Fruit fly (Drosophila melanogaster) whole organism, wandering third instar larva: Measurements from ENCODE around the gene Best3.

ENCODE experiments used
- Abd-B ChIP-seq: fragments of >200 bp; optimal IDR thresholded peaks from 2 replicates; lab custom pipeline; 2017; ENCODE audit warnings: missing biosample characterization, missing genetic modification characterization
- CG32264 ChIP-seq: fragments of 200-800 bp; sonication (Bioruptor generic); optimal IDR thresholded peaks from 2 replicates; lab custom pipeline; 2016; ENCODE audit warnings: missing biosample characterization, missing genetic modification characterization
- CG9705 ChIP-seq: fragments of 200-800 bp; sonication (Bioruptor generic); optimal IDR thresholded peaks from 2 replicates; lab custom pipeline; 2018; ENCODE audit warnings: missing biosample characterization, mild to moderate bottlenecking, missing genetic modification characterization
- CrebA ChIP-seq: fragments of 200-800 bp; sonication (Bioruptor generic); optimal IDR thresholded peaks from 2 replicates; lab custom pipeline; 2016; ENCODE audit warnings: missing biosample characterization, mild to moderate bottlenecking, missing genetic modification characterization, borderline replicate concordance
- Dfd ChIP-seq: fragments of >200 bp; optimal IDR thresholded peaks from 2 replicates; lab custom pipeline; 2017; ENCODE audit warnings: missing biosample characterization, missing genetic modification characterization
- Dif ChIP-seq: fragments of 200-275, 200-300 bp; sonication (Bioruptor generic); optimal IDR thresholded peaks from 2 replicates; lab custom pipeline; 2018; ENCODE audit warnings: missing biosample characterization, missing genetic modification characterization; ENCODE audit not compliant: partially characterized antibody
- GATAd ChIP-seq: sonication (Bioruptor generic); optimal IDR thresholded peaks from 2 replicates; lab custom pipeline; 2016; ENCODE audit warnings: missing biosample characterization, missing genetic modification characterization
- HLH106 ChIP-seq: fragments of 200-800 bp; optimal IDR thresholded peaks from 3 replicates; lab custom pipeline; 2019; ENCODE audit warnings: missing biosample characterization, mild to moderate bottlenecking, missing genetic modification characterization, moderate library complexity
- Hnf4 ChIP-seq: fragments of 200-800 bp; sonication (Bioruptor generic); optimal IDR thresholded peaks from 2 replicates; lab custom pipeline; 2016; ENCODE audit warnings: missing biosample characterization, mild to moderate bottlenecking, missing genetic modification characterization
- Hr78 ChIP-seq: fragments of >200 bp; optimal IDR thresholded peaks from 2 replicates; lab custom pipeline; 2017; ENCODE audit warnings: missing biosample characterization, missing genetic modification characterization
- Hr83 ChIP-seq: fragments of 200-300 bp; sonication (Bioruptor generic); optimal IDR thresholded peaks from 2 replicates; lab custom pipeline; 2016; ENCODE audit warnings: missing biosample characterization, mild to moderate bottlenecking, missing genetic modification characterization, moderate library complexity; ENCODE audit not compliant: poor library complexity, severe bottlenecking
- Jra ChIP-seq: sonication (Bioruptor generic); optimal IDR thresholded peaks from 2 replicates; lab custom pipeline; 2016; ENCODE audit warnings: missing biosample characterization, missing genetic modification characterization
- Mio ChIP-seq: sonication (Bioruptor generic); optimal IDR thresholded peaks from 2 replicates; lab custom pipeline; 2016; ENCODE audit warnings: missing biosample characterization, missing genetic modification characterization
- Myc ChIP-seq: fragments of >200 bp; optimal IDR thresholded peaks from 2 replicates; lab custom pipeline; 2017
- N ChIP-seq: fragments of >200 bp; optimal IDR thresholded peaks from 2 replicates; lab custom pipeline; 2018; ENCODE audit warnings: missing biosample characterization, missing external identifiers, missing genetic modification characterization
- OdsH ChIP-seq: fragments of 200-800 bp; sonication (Bioruptor generic); optimal IDR thresholded peaks from 2 replicates; lab custom pipeline; 2016; ENCODE audit warnings: missing biosample characterization, mild to moderate bottlenecking, missing genetic modification characterization
- Rel ChIP-seq, 2 experiments: fragments of 200-800 bp; sonication (Bioruptor generic) in 1 of 2; optimal IDR thresholded peaks; 2 replicates in 1 of 2; 3 replicates in 1 of 2; lab custom pipeline; 2016 to 2019; ENCODE audit warnings: mild to moderate bottlenecking in 2 of 2, missing biosample characterization in 2 of 2, missing genetic modification characterization in 2 of 2, moderate library complexity in 1 of 2
- Sp1 ChIP-seq: fragments of 200-800 bp; sonication (Bioruptor generic); optimal IDR thresholded peaks from 3 replicates; lab custom pipeline; 2019; ENCODE audit warnings: missing biosample characterization, mild to moderate bottlenecking, missing genetic modification characterization, moderate library complexity
- Vsx2 ChIP-seq: fragments of 200-300, 225-300 bp; sonication (Bioruptor generic); optimal IDR thresholded peaks from 2 replicates; lab custom pipeline; 2018; ENCODE audit warnings: missing biosample characterization, missing genetic modification characterization; ENCODE audit not compliant: partially characterized antibody
- br ChIP-seq: fragments of 200-800 bp; sonication (Bioruptor generic); optimal IDR thresholded peaks from 2 replicates; lab custom pipeline; 2016; ENCODE audit warnings: missing biosample characterization, missing genetic modification characterization
- brk ChIP-seq: fragments of 200-800 bp; sonication (Bioruptor generic); optimal IDR thresholded peaks from 2 replicates; lab custom pipeline; 2016; ENCODE audit warnings: missing biosample characterization, mild to moderate bottlenecking, missing genetic modification characterization
- dl ChIP-seq, 2 experiments: fragments of 175-275, 200-275 bp in 1 of 2; fragments of 200-275 bp in 1 of 2; sonication (Bioruptor generic); optimal IDR thresholded peaks; lab custom pipeline; 2018; ENCODE audit warnings: mild to moderate bottlenecking in 2 of 2, missing biosample characterization in 2 of 2, missing genetic modification characterization in 2 of 2, moderate library complexity in 2 of 2; ENCODE audit not compliant: partially characterized antibody in 2 of 2, insufficient read depth in 1 of 2
- dmrt93B ChIP-seq: fragments of 200-800 bp; sonication (Bioruptor generic); optimal IDR thresholded peaks from 2 replicates; lab custom pipeline; 2018; ENCODE audit warnings: missing biosample characterization, mild to moderate bottlenecking, missing genetic modification characterization
- dsf ChIP-seq: sonication (Bioruptor generic); optimal IDR thresholded peaks from 2 replicates; lab custom pipeline; 2016; ENCODE audit warnings: missing biosample characterization, missing genetic modification characterization, borderline replicate concordance
- ey ChIP-seq: fragments of 200-800 bp; sonication (Bioruptor generic); optimal IDR thresholded peaks from 2 replicates; lab custom pipeline; 2016; ENCODE audit warnings: missing biosample characterization, missing genetic modification characterization
- foxo ChIP-seq, 2 experiments: fragments of 200-800 bp; sonication (Bioruptor generic); optimal IDR thresholded peaks; 2 replicates in 1 of 2; 3 replicates in 1 of 2; lab custom pipeline; 2016 to 2017; ENCODE audit warnings: missing biosample characterization in 2 of 2, missing genetic modification characterization in 2 of 2
- fru ChIP-seq: fragments of 200-800 bp; sonication (Bioruptor generic); optimal IDR thresholded peaks from 3 replicates; lab custom pipeline; 2016; ENCODE audit warnings: missing biosample characterization, mild to moderate bottlenecking, missing genetic modification characterization
- h ChIP-seq: fragments of 200-800 bp; sonication (Bioruptor generic); optimal IDR thresholded peaks from 3 replicates; lab custom pipeline; 2016; ENCODE audit warnings: missing biosample characterization, mild to moderate bottlenecking, missing genetic modification characterization
- jim ChIP-seq: fragments of 175-275, 200-325 bp; sonication (Bioruptor generic); optimal IDR thresholded peaks from 2 replicates; lab custom pipeline; 2016; ENCODE audit warnings: missing biosample characterization, mild to moderate bottlenecking, missing genetic modification characterization
- lola ChIP-seq: fragments of >200 bp; optimal IDR thresholded peaks from 2 replicates; lab custom pipeline; 2017; ENCODE audit warnings: missing biosample characterization, missing genetic modification characterization
- pan ChIP-seq: fragments of >200 bp; optimal IDR thresholded peaks from 2 replicates; lab custom pipeline; 2017
- psq ChIP-seq: fragments of 200-800 bp; sonication (Bioruptor generic); optimal IDR thresholded peaks from 3 replicates; lab custom pipeline; 2017; ENCODE audit warnings: missing biosample characterization, mild to moderate bottlenecking, missing genetic modification characterization, moderate library complexity
- rgr ChIP-seq: fragments of 200-800 bp; sonication (Bioruptor generic); optimal IDR thresholded peaks from 3 replicates; lab custom pipeline; 2016; ENCODE audit warnings: missing biosample characterization, mild to moderate bottlenecking, missing genetic modification characterization
- sage ChIP-seq: fragments of 200-800 bp; sonication (Bioruptor generic); optimal IDR thresholded peaks from 2 replicates; lab custom pipeline; 2016; ENCODE audit warnings: missing biosample characterization, mild to moderate bottlenecking, missing genetic modification characterization
- sv ChIP-seq: fragments of 200-800 bp; sonication (Bioruptor generic); optimal IDR thresholded peaks from 3 replicates; lab custom pipeline; 2016; ENCODE audit warnings: missing biosample characterization, missing genetic modification characterization
- tai ChIP-seq: sonication (Bioruptor generic); optimal IDR thresholded peaks from 2 replicates; lab custom pipeline; 2016; ENCODE audit warnings: missing biosample characterization, missing genetic modification characterization
- usp ChIP-seq: fragments of >200 bp; optimal IDR thresholded peaks from 2 replicates; lab custom pipeline; 2017; ENCODE audit warnings: missing biosample characterization, missing genetic modification characterization
- woc ChIP-seq: sonication (Bioruptor generic); optimal IDR thresholded peaks from 2 replicates; lab custom pipeline; 2016; ENCODE audit warnings: missing biosample characterization, mild to moderate bottlenecking, missing genetic modification characterization

Best3 gene

DNA sequence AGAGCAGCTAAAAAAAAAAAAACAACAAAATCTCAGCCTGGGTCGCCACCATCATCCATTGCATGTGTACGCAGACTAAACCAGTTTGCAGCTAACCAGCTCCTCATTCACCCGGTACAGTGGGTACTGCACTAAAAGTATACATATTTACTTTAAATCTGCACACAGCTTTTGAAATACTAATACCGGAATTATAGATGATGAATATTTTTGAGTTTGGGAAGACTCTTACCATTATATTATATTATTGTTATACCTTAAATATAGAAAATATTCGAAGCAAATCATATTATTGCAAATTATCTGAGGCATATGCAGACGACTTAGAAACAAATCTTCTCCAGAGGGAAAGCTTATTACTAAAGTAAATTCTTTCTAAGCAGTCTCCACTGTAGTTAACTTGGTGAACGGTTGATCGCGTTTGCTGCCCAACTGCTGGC, 41.5 kb downstream of the Best3 start:
- TF ChIP-seq CrebA (peak; percentile 35), pan (lab: Kevin White, UChicago) (no peak), Mio (GFP tag; lab: Kevin White, UChicago) (no peak), brk (peak; percentile 66), Hr83 (GFP tag; lab: Kevin White, UChicago) (peak; percentile 17), woc (GFP tag; lab: Kevin White, UChicago) (peak; percentile 55), Hr78 (GFP tag; lab: Kevin White, UChicago) (no peak), Dfd (GFP tag; lab: Kevin White, UChicago) (no peak), foxo (GFP tag; optimal IDR thresholded peaks at IDR 0.05; lab: Kevin White, UChicago) (peak in 1 of 2 experiments; percentile 80), Rel (GFP tag; optimal IDR thresholded peaks at IDR 0.05; lab: Kevin White, UChicago) (peak; percentile 68), Rel (tag; optimal IDR thresholded peaks at IDR 0.05; lab: Kevin White, UChicago) (peak; percentile 25), dsf (GFP tag; lab: Kevin White, UChicago) (peak; percentile 25), h (peak; percentile 75), Vsx2 (GFP tag; lab: Kevin White, UChicago) (no peak), N (GFP tag; lab: Kevin White, UChicago) (no peak), Myc (no peak), tai (GFP tag; lab: Kevin White, UChicago) (peak; percentile 60), br (peak; percentile 58), dl (GFP tag; optimal IDR thresholded peaks at IDR 0.05; lab: Kevin White, UChicago; ENCODE audit: insufficient read depth in 1 of 2, partially characterized antibody in 2 of 2) (no peak), Sp1 (peak; percentile 95), Jra (GFP tag; lab: Kevin White, UChicago) (peak; percentile 3), CG9705 (GFP tag; lab: Kevin White, UChicago) (peak; percentile 92), Dif (GFP tag; lab: Kevin White, UChicago) (no peak), usp (GFP tag; lab: Kevin White, UChicago) (no peak), lola (no peak), GATAd (GFP tag; lab: Kevin White, UChicago) (no peak), rgr (GFP tag; lab: Kevin White, UChicago) (peak; percentile 84), HLH106 (tag; lab: Kevin White, UChicago) (peak; percentile 94), OdsH (GFP tag; lab: Kevin White, UChicago) (peak; percentile 88), ey (GFP tag; lab: Kevin White, UChicago) (peak; percentile 71), dmrt93B (GFP tag; lab: Kevin White, UChicago) (peak; percentile 88), psq (GFP tag; lab: Kevin White, UChicago) (peak; percentile 72), Abd-B (GFP tag; lab: Kevin White, UChicago) (no peak), CG32264 (GFP tag; lab: Kevin White, UChicago) (no peak), Hnf4 (GFP tag; lab: Kevin White, UChicago) (peak; percentile 63), sage (GFP tag; lab: Kevin White, UChicago) (peak; percentile 49), fru (GFP tag; lab: Kevin White, UChicago) (peak; percentile 96), jim (GFP tag; lab: Kevin White, UChicago) (peak; percentile 47), sv (GFP tag; lab: Kevin White, UChicago) (peak; percentile 8)

DNA sequence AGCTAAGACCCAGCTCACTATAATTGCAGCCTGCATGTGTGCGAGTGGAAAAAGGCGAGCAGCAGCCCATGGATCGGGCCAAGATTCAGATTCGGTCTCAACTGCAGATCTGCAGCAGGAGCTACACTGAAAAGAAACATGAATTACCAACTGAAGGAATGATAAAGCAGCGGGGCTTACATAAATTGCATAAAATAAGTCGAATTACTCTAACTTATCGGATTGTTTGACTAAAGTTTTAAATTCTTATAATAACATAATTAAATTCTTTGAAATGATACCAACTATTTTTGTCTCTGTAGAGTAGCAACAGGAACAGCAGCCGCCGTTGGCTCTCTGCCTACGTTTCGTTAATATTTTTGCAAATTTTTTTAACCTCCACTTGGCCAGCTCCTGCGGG, 42.0 kb downstream of the Best3 start:
- peak; percentile 96 for TF ChIP-seq CG9705 (GFP tag; lab: Kevin White, UChicago)
- no peak for TF ChIP-seq lola
- peak; percentile 66 for TF ChIP-seq GATAd (GFP tag; lab: Kevin White, UChicago)
- peak; percentile 92 for TF ChIP-seq fru (GFP tag; lab: Kevin White, UChicago)
- peak; percentile 97 for TF ChIP-seq ey (GFP tag; lab: Kevin White, UChicago)
- TF ChIP-seq h = peak; percentile 96
- peak; percentile 96 for TF ChIP-seq Rel (GFP tag; optimal IDR thresholded peaks at IDR 0.05; lab: Kevin White, UChicago)
- TF ChIP-seq Rel (tag; optimal IDR thresholded peaks at IDR 0.05; lab: Kevin White, UChicago) = peak; percentile 53
- no peak for TF ChIP-seq Dfd (GFP tag; lab: Kevin White, UChicago)
- TF ChIP-seq sv (GFP tag; lab: Kevin White, UChicago) = no peak
- TF ChIP-seq tai (GFP tag; lab: Kevin White, UChicago) = peak; percentile 91
- peak; percentile 96 for TF ChIP-seq sage (GFP tag; lab: Kevin White, UChicago)
- TF ChIP-seq Sp1 = peak; percentile 95
- TF ChIP-seq Hr78 (GFP tag; lab: Kevin White, UChicago) = no peak
- no peak for TF ChIP-seq Hr83 (GFP tag; lab: Kevin White, UChicago)
- peak; percentile 91 for TF ChIP-seq CG32264 (GFP tag; lab: Kevin White, UChicago)
- no peak for TF ChIP-seq Dif (GFP tag; lab: Kevin White, UChicago)
- no peak for TF ChIP-seq Vsx2 (GFP tag; lab: Kevin White, UChicago)
- no peak for TF ChIP-seq Abd-B (GFP tag; lab: Kevin White, UChicago)
- TF ChIP-seq Hnf4 (GFP tag; lab: Kevin White, UChicago) = peak; percentile 97
- peak; percentile 88 for TF ChIP-seq CrebA
- peak; percentile 91 for TF ChIP-seq dmrt93B (GFP tag; lab: Kevin White, UChicago)
- TF ChIP-seq rgr (GFP tag; lab: Kevin White, UChicago) = peak; percentile 96
- TF ChIP-seq foxo (GFP tag; optimal IDR thresholded peaks at IDR 0.05; lab: Kevin White, UChicago) = peak; percentile 50 to 98
- TF ChIP-seq dsf (GFP tag; lab: Kevin White, UChicago) = peak; percentile 85
- no peak for TF ChIP-seq usp (GFP tag; lab: Kevin White, UChicago)
- TF ChIP-seq Mio (GFP tag; lab: Kevin White, UChicago) = peak; percentile 63
- no peak for TF ChIP-seq jim (GFP tag; lab: Kevin White, UChicago)
- peak; percentile 93 for TF ChIP-seq brk
- no peak for TF ChIP-seq Myc
- TF ChIP-seq N (GFP tag; lab: Kevin White, UChicago) = no peak
- peak; percentile 91 for TF ChIP-seq woc (GFP tag; lab: Kevin White, UChicago)
- peak; percentile 97 for TF ChIP-seq br
- TF ChIP-seq dl (GFP tag; optimal IDR thresholded peaks at IDR 0.05; lab: Kevin White, UChicago; ENCODE audit: insufficient read depth in 1 of 2, partially characterized antibody in 2 of 2) = no peak
- TF ChIP-seq pan (lab: Kevin White, UChicago) = no peak
- peak; percentile 89 for TF ChIP-seq psq (GFP tag; lab: Kevin White, UChicago)
- peak; percentile 81 for TF ChIP-seq Jra (GFP tag; lab: Kevin White, UChicago)
- TF ChIP-seq OdsH (GFP tag; lab: Kevin White, UChicago) = peak; percentile 97
- TF ChIP-seq HLH106 (tag; lab: Kevin White, UChicago) = peak; percentile 95
- TF ChIP-seq, all 38 proteins: peak for 24
